Worm (Caenorhabditis elegans): ENCODE data around the gene E02C12.19.

DNA sequence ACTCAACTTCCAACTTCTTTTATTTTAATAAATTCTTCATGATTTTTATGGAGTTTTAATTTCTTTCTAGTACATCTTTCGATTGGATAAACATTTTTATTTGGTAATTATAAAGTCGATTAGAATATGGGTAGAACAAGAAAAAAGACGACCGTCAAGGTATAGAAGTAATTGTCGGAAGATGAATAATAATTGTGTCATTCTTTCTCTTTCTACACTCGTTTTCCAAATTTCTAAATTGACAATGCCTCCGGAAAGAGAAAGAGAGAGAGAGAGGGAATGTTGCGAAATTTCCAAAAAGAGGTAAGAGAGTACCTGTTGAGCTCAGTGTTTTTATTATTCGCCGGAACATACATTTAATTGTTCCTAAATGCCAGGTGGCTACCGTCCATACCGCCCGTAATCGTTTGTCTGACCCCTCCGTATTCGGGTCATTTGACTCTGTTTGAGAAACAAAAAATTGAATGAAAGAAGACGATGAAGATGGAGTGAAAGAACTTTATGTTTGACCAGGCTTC is 5.6 kb upstream of the E02C12.19 start, which contains the start of gene E02C12.12:
- no peak for TF ChIP-seq snpc-4 (tag; optimal IDR thresholded peaks at IDR 0.05)
- no peak for TF ChIP-seq mdl-1 (tag; optimal IDR thresholded peaks at IDR 0.05)
- TF ChIP-seq nhr-12 (tag; optimal IDR thresholded peaks at IDR 0.05): no peak
- TF ChIP-seq unc-55 (GFP tag; optimal IDR thresholded peaks at IDR 0.05): no peak
- no peak for TF ChIP-seq mbf-1 (tag; optimal IDR thresholded peaks at IDR 0.05)
- no peak for TF ChIP-seq nhr-23 (tag; optimal IDR thresholded peaks at IDR 0.05)
- TF ChIP-seq ztf-4 (tag; optimal IDR thresholded peaks at IDR 0.05): no peak

Data from whole organism, L2 larva.